Worm (Caenorhabditis elegans) whole organism, early embryonic: Measurements from ENCODE around the gene aak-1.

Source experiments
- ama-1 ChIP-seq: fragments of 150-350 bp; optimal IDR thresholded peaks from 2 replicates; lab custom pipeline; 2014
- hmbx-1 ChIP-seq: sonication (generic microtip); optimal IDR thresholded peaks from 2 replicates; lab custom pipeline; 2016; ENCODE audit warnings: mild to moderate bottlenecking, missing genetic modification characterization, missing compliant biosample characterization
- tbx-37 ChIP-seq: fragments of 200-800 bp; sonication (Bioruptor generic); conservative IDR thresholded peaks from 2 replicates; pipeline ENCODE4 v1.3.6; 2022; ENCODE audit warnings: missing genetic modification reagents, missing genetic modification characterization, missing compliant biosample characterization

- TF ChIP-seq tbx-37 (GFP tag; lab: Robert Waterston, UW) (no peak), hmbx-1 (tag; lab: Kevin White, UChicago) (no peak), ama-1 (no peak)
These were observed 11.4 kb downstream of the aak-1 start, which contains the start of gene sma-2 for ce11 chrIII:8749487-8749886.
